Fruit fly (Drosophila melanogaster) whole organism, pupa: ENCODE data around the gene sds22.

Source experiments
- CG10348 ChIP-seq: fragments of 200-800 bp; sonication (Bioruptor generic); IDR thresholded peaks from 2 replicates; pipeline ENCODE4 v1.3.6; 2022; ENCODE audit warnings: missing biosample characterization, missing genetic modification characterization
- CG12605 ChIP-seq: fragments of 200-800 bp; sonication (Bioruptor generic); IDR thresholded peaks from 2 replicates; pipeline ENCODE4 v1.3.6; 2022; ENCODE audit warnings: missing biosample characterization, missing genetic modification characterization
- CG13204 ChIP-seq: fragments of 200-800 bp; sonication (Bioruptor generic); optimal IDR thresholded peaks from 2 replicates; lab custom pipeline; 2018; ENCODE audit warnings: missing biosample characterization, mild to moderate bottlenecking, missing genetic modification characterization, moderate library complexity
- CG14655 ChIP-seq: fragments of 200-800 bp; sonication (Bioruptor generic); optimal IDR thresholded peaks from 3 replicates; lab custom pipeline; 2017; ENCODE audit warnings: mild to moderate bottlenecking, missing biosample characterization, missing genetic modification reagents, missing genetic modification characterization
- CG15710 ChIP-seq: fragments of 200-800 bp; sonication (Bioruptor generic); optimal IDR thresholded peaks from 2 replicates; lab custom pipeline; 2018; ENCODE audit warnings: missing biosample characterization, mild to moderate bottlenecking, missing genetic modification characterization, moderate library complexity
- CG17806 ChIP-seq: fragments of 200-800 bp; sonication (Bioruptor generic); optimal IDR thresholded peaks from 2 replicates; lab custom pipeline; 2018; ENCODE audit warnings: missing biosample characterization, mild to moderate bottlenecking, missing genetic modification characterization, moderate library complexity
- CG32121 ChIP-seq: fragments of 200-800 bp; sonication (Bioruptor generic); IDR thresholded peaks from 2 replicates; pipeline ENCODE4 v1.3.6; 2022; ENCODE audit warnings: missing biosample characterization, missing genetic modification characterization
- CG34367 ChIP-seq: fragments of 200-800 bp; sonication (Bioruptor generic); optimal IDR thresholded peaks from 2 replicates; lab custom pipeline; 2018; ENCODE audit warnings: missing biosample characterization, mild to moderate bottlenecking, missing genetic modification characterization
- CG4496 ChIP-seq: fragments of 200-800 bp; sonication (Bioruptor generic); IDR thresholded peaks from 3 replicates; pipeline ENCODE4 v1.3.6; 2022; ENCODE audit warnings: missing biosample characterization, missing genetic modification characterization
- CG8159 ChIP-seq: fragments of 200-800 bp; sonication (Bioruptor generic); optimal IDR thresholded peaks from 3 replicates; lab custom pipeline; 2018; ENCODE audit warnings: missing biosample characterization, mild to moderate bottlenecking, missing genetic modification characterization, moderate library complexity
- CG8301 ChIP-seq: fragments of 200-800 bp; sonication (Bioruptor generic); optimal IDR thresholded peaks from 2 replicates; lab custom pipeline; 2018; ENCODE audit warnings: missing biosample characterization, mild to moderate bottlenecking, missing genetic modification characterization
- CG9948 ChIP-seq: fragments of 200-800 bp; sonication (Bioruptor generic); optimal IDR thresholded peaks from 2 replicates; lab custom pipeline; 2018; ENCODE audit warnings: missing biosample characterization, mild to moderate bottlenecking, missing genetic modification characterization, moderate library complexity
- D1 ChIP-seq: fragments of 200-800 bp; sonication (Bioruptor generic); optimal IDR thresholded peaks from 2 replicates; lab custom pipeline; 2018; ENCODE audit warnings: missing biosample characterization, mild to moderate bottlenecking, missing genetic modification characterization, moderate library complexity
- EcR ChIP-seq: fragments of 200-800 bp; sonication (Bioruptor generic); optimal IDR thresholded peaks from 3 replicates; lab custom pipeline; 2019; ENCODE audit warnings: missing biosample characterization, missing genetic modification characterization, mild to moderate bottlenecking, moderate library complexity, missing genetic modification reagents
- Ets98B ChIP-seq: fragments of 200-800 bp; sonication (Bioruptor generic); IDR thresholded peaks from 2 replicates; pipeline ENCODE4 v1.3.6; 2022; ENCODE audit warnings: missing biosample characterization, missing genetic modification characterization
- Pif1A ChIP-seq: fragments of 200-800 bp; sonication (Bioruptor generic); optimal IDR thresholded peaks from 3 replicates; lab custom pipeline; 2016; ENCODE audit warnings: missing biosample characterization, missing genetic modification characterization
- Pif1B ChIP-seq: fragments of 200-800 bp; sonication (Bioruptor generic); optimal IDR thresholded peaks from 3 replicates; lab custom pipeline; 2016; ENCODE audit warnings: missing biosample characterization, missing genetic modification characterization
- Snoo ChIP-seq: fragments of 200-800 bp; sonication (Bioruptor generic); optimal IDR thresholded peaks from 3 replicates; lab custom pipeline; 2017; ENCODE audit warnings: missing biosample characterization, mild to moderate bottlenecking, missing genetic modification characterization, inconsistent platforms
- fd96Ca ChIP-seq: fragments of 200-800 bp; sonication (Bioruptor generic); IDR thresholded peaks from 3 replicates; pipeline ENCODE4 v1.3.6; 2022; ENCODE audit warnings: missing biosample characterization, missing genetic modification characterization
- gl ChIP-seq: fragments of 200-800 bp; sonication (Bioruptor generic); optimal IDR thresholded peaks from 2 replicates; lab custom pipeline; 2018; ENCODE audit warnings: missing biosample characterization, mild to moderate bottlenecking, missing genetic modification characterization
- rn ChIP-seq: fragments of 200-800 bp; sonication (Bioruptor generic); IDR thresholded peaks from 2 replicates; pipeline ENCODE4 v1.3.6; 2022; ENCODE audit warnings: missing biosample characterization, missing genetic modification characterization

The sds22 gene

DNA sequence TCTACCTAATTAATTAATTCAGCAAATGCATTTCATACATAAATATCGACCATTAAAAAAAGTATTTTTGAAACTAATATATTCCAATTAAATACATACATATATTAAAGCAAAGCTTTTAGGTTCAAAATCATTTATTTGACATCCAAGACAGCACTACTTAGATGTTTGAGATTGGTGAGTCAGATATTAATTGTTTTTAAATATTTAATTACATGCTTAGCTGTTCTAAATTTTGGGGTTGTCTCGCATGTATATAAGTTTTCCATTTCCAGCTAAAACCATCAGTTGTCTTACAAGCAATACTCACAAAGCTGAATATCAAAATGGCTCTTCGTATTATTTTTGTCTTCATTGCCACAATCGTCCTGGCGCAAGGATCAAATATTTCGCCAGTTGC is 27.1 kb downstream of the sds22 start, which contains the start of gene CG42834:
CG42834 (plus strand) TSS at position 301 of the 400 bp plus-strand sequence.
- TF ChIP-seq CG32121 (GFP tag; lab: Robert Waterston, UW) (no peak), EcR (GFP tag; lab: Kevin White, UChicago) (no peak), CG12605 (no peak), Pif1A (GFP tag; lab: Kevin White, UChicago) (no peak), Snoo (tag; lab: Kevin White, UChicago) (no peak), CG9948 (no peak), CG4496 (GFP tag; lab: Robert Waterston, UW) (no peak)

DNA sequence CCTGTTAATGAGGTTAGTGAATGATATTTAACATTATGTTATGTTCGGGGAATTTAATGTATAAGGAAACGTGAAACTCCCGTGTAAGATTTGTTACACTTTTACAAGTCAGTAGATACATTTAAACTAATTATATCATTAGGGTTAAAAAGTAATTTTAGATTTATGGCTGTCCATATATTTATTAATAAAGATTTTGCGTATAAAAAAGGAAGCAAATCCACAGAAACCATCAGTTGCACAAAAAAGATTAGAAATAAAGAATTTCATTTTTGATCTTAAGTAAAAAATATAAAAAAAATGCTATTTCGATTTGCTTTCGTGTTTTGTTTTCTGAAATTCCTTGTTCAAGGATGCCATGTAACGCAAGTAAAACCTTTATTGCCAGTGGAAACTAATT is 28.9 kb downstream of the sds22 start, which contains the start of gene CG42835:
CG42835 (plus strand) TSS at position 301 of the 400 bp plus-strand sequence.
- no peak for TF ChIP-seq D1 (tag; lab: Kevin White, UChicago)
- TF ChIP-seq Ets98B (GFP tag; lab: Robert Waterston, UW): no peak
- TF ChIP-seq Pif1B (GFP tag; lab: Kevin White, UChicago): no peak
- TF ChIP-seq CG32121 (GFP tag; lab: Robert Waterston, UW): no peak
- TF ChIP-seq CG15710 (tag; lab: Kevin White, UChicago): no peak
- TF ChIP-seq CG14655 (GFP tag; lab: Kevin White, UChicago): no peak
- TF ChIP-seq CG13204 (GFP tag; lab: Kevin White, UChicago): no peak
- no peak for TF ChIP-seq CG10348 (GFP tag; lab: Robert Waterston, UW)
- no peak for TF ChIP-seq Pif1A (GFP tag; lab: Kevin White, UChicago)
- no peak for TF ChIP-seq CG8301 (tag; lab: Kevin White, UChicago)
- TF ChIP-seq CG9948: no peak
- no peak for TF ChIP-seq CG8159
- TF ChIP-seq fd96Ca (GFP tag; lab: Robert Waterston, UW): no peak
- no peak for TF ChIP-seq Snoo (tag; lab: Kevin White, UChicago)
- TF ChIP-seq CG34367: no peak
- no peak for TF ChIP-seq CG17806 (tag; lab: Kevin White, UChicago)
- TF ChIP-seq EcR (GFP tag; lab: Kevin White, UChicago): no peak
- TF ChIP-seq gl (tag; lab: Kevin White, UChicago): no peak

DNA sequence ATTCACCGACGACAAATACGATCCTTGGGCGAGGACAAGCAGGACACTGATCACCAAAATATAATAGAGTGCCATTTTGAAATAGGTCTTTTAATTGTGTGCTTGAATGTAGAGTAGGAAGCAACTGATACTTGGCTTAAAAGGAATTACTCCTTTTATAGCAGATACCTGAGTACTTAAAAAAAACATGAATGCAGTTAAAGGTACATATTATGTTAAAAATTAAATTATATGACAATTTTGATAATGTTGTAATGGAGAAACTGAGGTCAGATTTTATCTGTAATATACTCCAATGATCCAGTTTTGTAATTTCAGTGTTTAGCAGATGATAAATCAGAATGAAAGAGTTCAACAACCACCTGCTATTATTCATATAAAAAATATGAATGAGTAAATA is 30.7 kb downstream of the sds22 start, which contains the start of gene CG14332:
CG14332 (minus strand) TSS at position 101 of the 400 bp plus-strand sequence.
- TF ChIP-seq CG8159 (no peak), Ets98B (GFP tag; lab: Robert Waterston, UW) (no peak), gl (tag; lab: Kevin White, UChicago) (no peak), CG13204 (GFP tag; lab: Kevin White, UChicago) (no peak), EcR (GFP tag; lab: Kevin White, UChicago) (no peak), Pif1B (GFP tag; lab: Kevin White, UChicago) (no peak), CG12605 (no peak), CG8301 (tag; lab: Kevin White, UChicago) (no peak), D1 (tag; lab: Kevin White, UChicago) (no peak), CG9948 (no peak), CG15710 (tag; lab: Kevin White, UChicago) (no peak), Pif1A (GFP tag; lab: Kevin White, UChicago) (no peak), fd96Ca (GFP tag; lab: Robert Waterston, UW) (no peak), rn (GFP tag; lab: Robert Waterston, UW) (no peak)

DNA sequence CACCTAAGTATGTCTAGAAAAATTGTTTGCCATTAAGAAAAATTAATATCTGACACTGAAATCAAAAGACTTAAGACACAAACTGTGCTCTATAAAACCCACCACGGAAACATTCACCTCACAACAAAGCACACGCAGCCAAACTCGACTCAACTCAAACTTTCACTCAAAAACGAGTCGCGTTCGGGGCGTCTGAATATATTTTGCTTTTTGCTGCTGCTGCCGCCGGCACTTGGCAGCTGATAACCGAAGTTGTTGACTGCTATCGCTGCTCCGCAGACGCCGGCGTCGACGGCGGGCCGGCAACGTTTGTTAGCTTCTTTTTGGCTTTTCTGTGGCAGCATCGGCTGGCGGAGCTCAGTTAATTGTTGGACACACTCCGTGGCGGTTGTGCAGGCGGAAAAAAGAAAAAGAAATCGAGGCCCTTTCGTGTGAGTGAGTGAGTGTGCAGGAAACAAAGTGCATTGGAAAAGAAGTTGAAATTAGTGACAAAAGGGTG is 34.1 kb downstream of the sds22 start, which contains the start of gene cysu:
cysu (plus strand) TSS at position 352 of the 499 bp plus-strand sequence.
- TF ChIP-seq Pif1A (GFP tag; lab: Kevin White, UChicago) (no peak), CG32121 (GFP tag; lab: Robert Waterston, UW) (no peak), CG8159 (no peak), gl (tag; lab: Kevin White, UChicago) (no peak)

DNA sequence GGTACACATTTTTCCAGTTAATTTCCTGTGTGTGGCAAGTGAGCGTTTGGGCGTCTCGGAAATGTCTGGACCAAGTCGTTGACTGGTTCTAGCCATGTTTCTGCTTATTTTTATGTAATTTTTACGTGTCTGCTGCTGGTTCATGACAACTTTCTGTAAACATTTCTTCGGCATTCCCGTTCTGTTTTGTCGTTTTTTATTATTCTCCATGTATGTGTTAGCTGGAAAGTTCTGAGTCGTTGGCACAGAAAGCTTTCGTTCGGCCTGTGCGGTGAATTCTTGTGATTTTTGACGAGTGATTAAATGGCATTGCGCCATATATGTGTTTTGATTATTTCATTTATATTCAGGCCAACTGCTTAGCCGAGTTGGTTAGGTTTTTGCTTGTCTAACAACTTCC is 34.9 kb downstream of the sds22 start:
- TF ChIP-seq CG17806 (tag; lab: Kevin White, UChicago) (no peak), CG13204 (GFP tag; lab: Kevin White, UChicago) (no peak)

DNA sequence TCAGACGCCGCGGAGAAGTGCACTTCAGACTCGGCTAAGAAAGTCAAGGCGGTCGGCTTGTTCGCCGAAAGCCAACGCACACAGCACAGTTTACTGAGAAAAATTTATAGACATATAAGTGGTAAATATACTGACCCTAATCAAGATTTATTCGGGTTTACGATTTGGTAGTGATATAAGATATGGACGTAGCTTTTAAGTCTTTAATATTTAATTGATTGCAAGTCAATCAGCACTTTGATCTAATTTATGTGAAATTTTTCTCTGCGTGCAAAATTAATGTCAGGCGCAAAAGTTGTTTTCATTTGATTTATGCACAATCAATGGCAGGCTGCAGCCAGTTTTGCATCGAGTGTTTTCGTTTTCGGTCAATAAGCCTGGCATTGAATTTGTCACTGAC is 39.1 kb downstream of the sds22 start:
- TF ChIP-seq CG4496 (GFP tag; lab: Robert Waterston, UW) (peak; percentile 74; the same call in 2 of the 3 replicates), Ets98B (GFP tag; lab: Robert Waterston, UW) (peak; percentile 64), CG32121 (GFP tag; lab: Robert Waterston, UW) (peak; percentile 60), CG14655 (GFP tag; lab: Kevin White, UChicago) (peak; percentile 41), Snoo (tag; lab: Kevin White, UChicago) (no peak), CG8301 (tag; lab: Kevin White, UChicago) (peak; percentile 58)

DNA sequence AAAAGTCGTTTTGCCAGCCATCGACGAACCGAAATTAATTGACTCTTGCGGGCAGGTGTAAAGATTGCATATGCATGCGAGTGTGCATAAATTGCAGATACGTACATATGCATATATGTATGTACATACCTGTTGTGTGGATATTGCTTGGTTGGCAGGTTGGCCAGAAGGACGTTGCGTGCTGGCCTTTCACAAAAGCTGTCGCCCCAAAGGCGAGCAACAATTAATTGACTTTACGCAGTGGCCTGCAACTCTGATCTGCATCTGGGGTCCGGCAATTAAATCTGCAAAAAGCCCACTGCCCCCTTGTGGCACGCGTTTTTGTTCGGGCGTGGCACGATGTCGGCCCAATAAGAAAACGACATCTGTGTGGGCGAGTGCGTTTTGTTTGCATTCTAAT is 41.7 kb downstream of the sds22 start:
- TF ChIP-seq CG15710 (tag; lab: Kevin White, UChicago): no peak
- no peak for TF ChIP-seq EcR (GFP tag; lab: Kevin White, UChicago)
- TF ChIP-seq fd96Ca (GFP tag; lab: Robert Waterston, UW): no peak
- TF ChIP-seq Pif1B (GFP tag; lab: Kevin White, UChicago): no peak
